Worm (Caenorhabditis elegans) whole organism, early embryonic: ENCODE measurements around the gene mau-8.

Experiments used
- B0310.2 ChIP-seq: sonication (generic microtip); optimal IDR thresholded peaks from 2 replicates; lab custom pipeline; 2016; ENCODE audit warnings: mild to moderate bottlenecking, missing genetic modification characterization, missing compliant biosample characterization
- F13C5.2 ChIP-seq: sonication (generic microtip); optimal IDR thresholded peaks from 2 replicates; lab custom pipeline; 2017; ENCODE audit warnings: mild to moderate bottlenecking, missing genetic modification characterization, inconsistent platforms, missing compliant biosample characterization
- ama-1 ChIP-seq: fragments of 150-350 bp; optimal IDR thresholded peaks from 2 replicates; lab custom pipeline; 2014
- ceh-13 ChIP-seq: fragments of 200-800 bp; sonication (Bioruptor generic); optimal IDR thresholded peaks from 2 replicates; lab custom pipeline; 2018; ENCODE audit warnings: mild to moderate bottlenecking, missing genetic modification characterization, missing compliant biosample characterization
- ceh-36 ChIP-seq: sonication (generic microtip); optimal IDR thresholded peaks from 2 replicates; lab custom pipeline; 2016; ENCODE audit warnings: missing genetic modification characterization, inconsistent platforms, missing compliant biosample characterization
- ets-7 ChIP-seq: sonication (generic microtip); optimal IDR thresholded peaks from 2 replicates; lab custom pipeline; 2016; ENCODE audit warnings: missing genotype, missing genetic modification characterization, missing compliant biosample characterization
- flt-1 ChIP-seq: fragments of 200-800 bp; sonication (Bioruptor generic); IDR thresholded peaks from 2 replicates; pipeline ENCODE4 v1.3.6; 2022; ENCODE audit warnings: missing genetic modification characterization, missing compliant biosample characterization
- hmg-4 ChIP-seq: fragments of 200-800 bp; sonication (Bioruptor generic); optimal IDR thresholded peaks from 2 replicates; lab custom pipeline; 2018; ENCODE audit warnings: mild to moderate bottlenecking, missing genetic modification characterization, missing compliant biosample characterization
- hnd-1 ChIP-seq: sonication (generic microtip); optimal IDR thresholded peaks from 2 replicates; lab custom pipeline; 2016; ENCODE audit warnings: missing genetic modification characterization, missing compliant biosample characterization
- sea-1 ChIP-seq: fragments of 200-800 bp; sonication (Bioruptor generic); conservative IDR thresholded peaks from 2 replicates; pipeline ENCODE4 v1.3.6; 2022; ENCODE audit warnings: missing genetic modification characterization, missing compliant biosample characterization
- tbx-11 ChIP-seq: fragments of 200-800 bp; sonication (Bioruptor generic); IDR thresholded peaks from 2 replicates; pipeline ENCODE4 v1.3.6; 2022; ENCODE audit warnings: missing genetic modification characterization, missing compliant biosample characterization
- tra-4 ChIP-seq: sonication (generic microtip); optimal IDR thresholded peaks from 2 replicates; lab custom pipeline; 2017; ENCODE audit warnings: missing genetic modification characterization, missing compliant biosample characterization

- TF ChIP-seq F13C5.2 (tag; lab: Kevin White, UChicago), result no peak
- TF ChIP-seq ceh-13, result no peak
- TF ChIP-seq tbx-11 (GFP tag; lab: Robert Waterston, UW), result no peak
- peak; percentile 28 for TF ChIP-seq ama-1
- no peak for TF ChIP-seq hnd-1 (tag; lab: Kevin White, UChicago)
- TF ChIP-seq ceh-36 (tag; lab: Kevin White, UChicago), result no peak
- TF ChIP-seq tra-4 (tag; lab: Kevin White, UChicago), result no peak
- TF ChIP-seq sea-1 (GFP tag; lab: Robert Waterston, UW), result no peak
- TF ChIP-seq hmg-4 (GFP tag; lab: Kevin White, UChicago), result no peak
- TF ChIP-seq B0310.2, result no peak
- TF ChIP-seq ets-7, result no peak
- no peak for TF ChIP-seq flt-1
Observed at ce11 chrIV:13380506-13380905, 2.7 kb downstream of the mau-8 start.
